Worm (Caenorhabditis elegans) whole organism, late embryonic: ENCODE results near the gene R04B5.1.

Experiments
- F13H6.1 ChIP-seq: sonication (generic microtip); optimal IDR thresholded peaks from 2 replicates; lab custom pipeline; 2016; ENCODE audit warnings: missing genetic modification characterization, missing compliant biosample characterization
- ceh-31 ChIP-seq: sonication (generic microtip); optimal IDR thresholded peaks from 2 replicates; lab custom pipeline; 2016; ENCODE audit warnings: missing genetic modification characterization, missing compliant biosample characterization
- ceh-9 ChIP-seq: sonication (generic microtip); optimal IDR thresholded peaks from 2 replicates; lab custom pipeline; 2016; ENCODE audit warnings: mild to moderate bottlenecking, missing genetic modification characterization, inconsistent platforms, missing compliant biosample characterization
- elt-4 ChIP-seq: sonication (generic microtip); optimal IDR thresholded peaks from 2 replicates; lab custom pipeline; 2016; ENCODE audit warnings: missing genetic modification characterization, missing compliant biosample characterization
- ets-4 ChIP-seq: sonication (generic microtip); optimal IDR thresholded peaks from 2 replicates; lab custom pipeline; 2016; ENCODE audit warnings: missing genetic modification characterization, missing compliant biosample characterization
- gmeb-2 ChIP-seq: sonication (generic microtip); optimal IDR thresholded peaks from 2 replicates; lab custom pipeline; 2016; ENCODE audit warnings: missing genetic modification characterization, inconsistent platforms, missing compliant biosample characterization
- npax-4 ChIP-seq: sonication (generic microtip); optimal IDR thresholded peaks from 2 replicates; lab custom pipeline; 2016; ENCODE audit warnings: missing genetic modification characterization, missing compliant biosample characterization
- pax-1 ChIP-seq: fragments of 150-350 bp; optimal IDR thresholded peaks from 2 replicates; lab custom pipeline; 2014; ENCODE audit warnings: missing biosample characterization, missing genetic modification characterization
- pha-4 ChIP-seq: fragments of 150-350 bp; optimal IDR thresholded peaks from 2 replicates; lab custom pipeline; 2018; ENCODE audit warnings: missing biosample characterization, missing genetic modification reagents, missing genetic modification characterization
- pqm-1 ChIP-seq: sonication (generic microtip); optimal IDR thresholded peaks from 2 replicates; lab custom pipeline; 2016; ENCODE audit warnings: missing genetic modification characterization, missing compliant biosample characterization
- pros-1 ChIP-seq: fragments of 150-350 bp; optimal IDR thresholded peaks from 2 replicates; lab custom pipeline; 2014; ENCODE audit warnings: missing biosample characterization, missing genetic modification reagents, missing genetic modification characterization
- tbx-7 ChIP-seq: sonication (generic microtip); optimal IDR thresholded peaks from 2 replicates; lab custom pipeline; 2016; ENCODE audit warnings: missing genotype, missing genetic modification characterization, missing compliant biosample characterization
- ztf-16 ChIP-seq: sonication (generic microtip); optimal IDR thresholded peaks from 2 replicates; lab custom pipeline; 2017; ENCODE audit warnings: missing genetic modification characterization, missing compliant biosample characterization

- TF ChIP-seq tbx-7 (tag; lab: Kevin White, UChicago), result no peak
- no peak for TF ChIP-seq elt-4 (tag; lab: Kevin White, UChicago)
- no peak for TF ChIP-seq ceh-9
- no peak for TF ChIP-seq pax-1 (tag; lab: Kevin White, UChicago)
- TF ChIP-seq pqm-1 (tag; lab: Kevin White, UChicago), result no peak
- no peak for TF ChIP-seq ztf-16
- peak; percentile 65 for TF ChIP-seq ets-4
- peak; percentile 85 for TF ChIP-seq ceh-31
- TF ChIP-seq npax-4 (tag; lab: Kevin White, UChicago), result no peak
- no peak for TF ChIP-seq pha-4 (tag; lab: Kevin White, UChicago)
- TF ChIP-seq gmeb-2 (tag; lab: Kevin White, UChicago), result no peak
- TF ChIP-seq F13H6.1, result no peak
- peak; percentile 36 for TF ChIP-seq pros-1 (tag; lab: Kevin White, UChicago)
Observed at ce11 chrV:10039837-10040236, 38.3 kb downstream of the R04B5.1 start.
